Fruit fly (Drosophila melanogaster) S2 (cell line): ENCODE results near the gene CG8565.

Experiments
- CG8478 ChIP-seq: fragments of >200 bp; optimal IDR thresholded peaks from 2 replicates; lab custom pipeline; 2018
- CTCF ChIP-seq, 2 experiments: fragments of >200 bp; optimal IDR thresholded peaks; 2 replicates each; lab custom pipeline; 2018

dm6 chrX:15788235-15789187 lies 49.1 kb upstream of the CG8565 start, which contains the start of gene Rhp:
- no peak for TF ChIP-seq CG8478
- TF ChIP-seq CTCF (optimal IDR thresholded peaks at IDR 0.05; lab: Kevin White, UChicago): no peak
